Worm (Caenorhabditis elegans): ENCODE results near the gene K07E8.6.

- no peak for TF ChIP-seq B0310.2 (tag; optimal IDR thresholded peaks at IDR 0.05)
- TF ChIP-seq scrt-1 (GFP tag; IDR thresholded peaks at IDR 0.05), result no peak
- TF ChIP-seq ceh-13 (GFP tag; optimal IDR thresholded peaks at IDR 0.05), result no peak
- no peak for TF ChIP-seq hmg-4 (GFP tag; optimal IDR thresholded peaks at IDR 0.05)
- no peak for TF ChIP-seq pes-1 (GFP tag; IDR thresholded peaks at IDR 0.05)
- TF ChIP-seq flt-1 (GFP tag; IDR thresholded peaks at IDR 0.05), result no peak
- TF ChIP-seq tra-4 (tag; optimal IDR thresholded peaks at IDR 0.05), result no peak
- TF ChIP-seq ama-1 (optimal IDR thresholded peaks at IDR 0.05), result no peak
- TF ChIP-seq aly-1 (tag; optimal IDR thresholded peaks at IDR 0.05), result no peak
- no peak for TF ChIP-seq hmbx-1 (tag; optimal IDR thresholded peaks at IDR 0.05)
Observed at ce11 chrII:658369-658768, 19.0 kb upstream of the K07E8.6 start, which contains the start of gene sdz-24.

Data from whole organism, early embryonic.